Fruit fly (Drosophila melanogaster) whole organism, embryonic: ENCODE results near the gene CG7054.

Experiments used
- CG10147 ChIP-seq: fragments of 200-800 bp; sonication (Bioruptor generic); optimal IDR thresholded peaks from 2 replicates; lab custom pipeline; 2019; ENCODE audit warnings: missing biosample characterization, mild to moderate bottlenecking, missing genetic modification characterization, moderate library complexity
- CG10462 ChIP-seq: fragments of 200-800 bp; sonication (Bioruptor generic); optimal IDR thresholded peaks from 2 replicates; lab custom pipeline; 2016; ENCODE audit warnings: missing biosample characterization, missing genetic modification characterization
- CG12236 ChIP-seq: fragments of 200-800 bp; sonication (Bioruptor generic); optimal IDR thresholded peaks from 2 replicates; lab custom pipeline; 2016; ENCODE audit warnings: missing biosample characterization, missing genetic modification characterization
- CG13287 ChIP-seq: fragments of 200-800 bp; sonication (Bioruptor generic); IDR thresholded peaks from 2 replicates; pipeline ENCODE4 v1.3.6; 2022; ENCODE audit warnings: missing biosample characterization, missing genetic modification characterization; ENCODE audit not compliant: partially characterized antibody
- CG13424 ChIP-seq: fragments of 200-800 bp; sonication (Bioruptor generic); optimal IDR thresholded peaks from 2 replicates; lab custom pipeline; 2019; ENCODE audit warnings: missing biosample characterization, mild to moderate bottlenecking, missing genetic modification characterization, moderate library complexity
- CG15269 ChIP-seq: fragments of 200-800 bp; sonication (Bioruptor generic); optimal IDR thresholded peaks from 2 replicates; lab custom pipeline; 2018; ENCODE audit warnings: missing biosample characterization, mild to moderate bottlenecking, missing genetic modification characterization, moderate library complexity
- CG15479 ChIP-seq: fragments of 200-800 bp; sonication (Bioruptor generic); optimal IDR thresholded peaks from 3 replicates; lab custom pipeline; 2019; ENCODE audit warnings: missing biosample characterization, mild to moderate bottlenecking, missing genetic modification characterization, moderate library complexity
- CG16779 ChIP-seq: fragments of 200-800 bp; sonication (Bioruptor generic); IDR thresholded peaks from 2 replicates; pipeline ENCODE4 v1.3.6; 2022; ENCODE audit warnings: missing biosample characterization, missing genetic modification characterization
- CG18619 ChIP-seq: fragments of 200-800 bp; sonication (Bioruptor generic); optimal IDR thresholded peaks from 3 replicates; lab custom pipeline; 2017; ENCODE audit warnings: missing biosample characterization, mild to moderate bottlenecking, missing genetic modification characterization
- CG2199 ChIP-seq: fragments of 200-800 bp; sonication (Bioruptor generic); IDR thresholded peaks from 3 replicates; pipeline ENCODE4 v1.3.6; 2022; ENCODE audit warnings: missing biosample characterization, missing genetic modification characterization
- CG30020 ChIP-seq: fragments of 200-800 bp; optimal IDR thresholded peaks from 2 replicates; lab custom pipeline; 2019; ENCODE audit warnings: missing biosample characterization, mild to moderate bottlenecking, missing genetic modification characterization, moderate library complexity
- CG30431 ChIP-seq: fragments of 200-800 bp; sonication (Bioruptor generic); optimal IDR thresholded peaks from 2 replicates; lab custom pipeline; 2017; ENCODE audit warnings: missing biosample characterization, missing genetic modification characterization
- CG31365 ChIP-seq: fragments of 200-800 bp; sonication (Bioruptor generic); optimal IDR thresholded peaks from 2 replicates; lab custom pipeline; 2018; ENCODE audit warnings: missing biosample characterization, mild to moderate bottlenecking, missing genetic modification characterization
- CG31441 ChIP-seq: fragments of 200-800 bp; sonication (Bioruptor generic); IDR thresholded peaks from 2 replicates; pipeline ENCODE4 v1.3.6; 2022; ENCODE audit warnings: missing biosample characterization, missing genetic modification characterization
- CG32767 ChIP-seq: fragments of 200-800 bp; sonication (Bioruptor generic); IDR thresholded peaks from 2 replicates; pipeline ENCODE4 v1.3.6; 2022; ENCODE audit warnings: missing biosample characterization, missing genetic modification characterization
- CG4360 ChIP-seq: fragments of 200-800 bp; sonication (Bioruptor generic); IDR thresholded peaks from 2 replicates; pipeline ENCODE4 v1.3.6; 2022; ENCODE audit warnings: missing biosample characterization, missing genetic modification characterization
- CG4820 ChIP-seq: fragments of 200-800 bp; sonication (Bioruptor generic); optimal IDR thresholded peaks from 3 replicates; lab custom pipeline; 2016; ENCODE audit warnings: missing biosample characterization, missing genetic modification characterization
- CG6813 ChIP-seq: fragments of 200-800 bp; sonication (Bioruptor generic); optimal IDR thresholded peaks from 2 replicates; lab custom pipeline; 2017; ENCODE audit warnings: missing biosample characterization, missing genetic modification characterization, mild to moderate bottlenecking, moderate library complexity, missing genetic modification reagents
- CG7839 ChIP-seq: fragments of 200-800 bp; sonication (Bioruptor generic); optimal IDR thresholded peaks from 3 replicates; lab custom pipeline; 2018; ENCODE audit warnings: missing biosample characterization, mild to moderate bottlenecking, missing genetic modification characterization, moderate library complexity
- CG8359 ChIP-seq: fragments of 200-800 bp; sonication (Bioruptor generic); optimal IDR thresholded peaks from 2 replicates; lab custom pipeline; 2017; ENCODE audit warnings: missing biosample characterization, mild to moderate bottlenecking, missing genetic modification characterization, borderline replicate concordance
- CG8765 ChIP-seq: fragments of 200-800 bp; sonication (Bioruptor generic); IDR thresholded peaks from 2 replicates; pipeline ENCODE4 v1.3.6; 2022; ENCODE audit warnings: missing biosample characterization, missing genetic modification characterization
- Doc3 ChIP-seq: fragments of 200-800 bp; sonication (Bioruptor generic); IDR thresholded peaks from 3 replicates; pipeline ENCODE4 v1.3.6; 2022; ENCODE audit warnings: missing biosample characterization, missing genetic modification characterization; ENCODE audit not compliant: partially characterized antibody
- HLHmδ ChIP-seq: fragments of 200-800 bp; sonication (Bioruptor generic); optimal IDR thresholded peaks from 2 replicates; lab custom pipeline; 2018; ENCODE audit warnings: missing biosample characterization, mild to moderate bottlenecking, missing genetic modification characterization, moderate library complexity
- Hmr ChIP-seq: fragments of 200-800 bp; sonication (Bioruptor generic); optimal IDR thresholded peaks from 3 replicates; lab custom pipeline; 2017; ENCODE audit warnings: mild to moderate bottlenecking, missing biosample characterization, missing genetic modification reagents, missing genetic modification characterization
- Hr3 ChIP-seq: fragments of 200-800 bp; sonication (Bioruptor generic); optimal IDR thresholded peaks from 3 replicates; lab custom pipeline; 2016; ENCODE audit warnings: missing biosample characterization, missing genetic modification characterization
- Lhr ChIP-seq: fragments of 200-800 bp; sonication (Bioruptor generic); optimal IDR thresholded peaks from 3 replicates; lab custom pipeline; 2017; ENCODE audit warnings: mild to moderate bottlenecking, missing biosample characterization, missing genetic modification reagents, missing genetic modification characterization
- MESR4 ChIP-seq: fragments of 200-800 bp; sonication (Bioruptor generic); optimal IDR thresholded peaks from 2 replicates; lab custom pipeline; 2018; ENCODE audit warnings: missing biosample characterization, mild to moderate bottlenecking, missing genetic modification characterization, moderate library complexity
- NC2α ChIP-seq: fragments of 200-800 bp; sonication (Bioruptor generic); optimal IDR thresholded peaks from 2 replicates; lab custom pipeline; 2016; ENCODE audit warnings: missing biosample characterization, missing genetic modification characterization
- NFAT ChIP-seq: fragments of 200-800 bp; sonication (Bioruptor generic); IDR thresholded peaks from 2 replicates; pipeline ENCODE4 v1.3.6; 2022; ENCODE audit warnings: missing biosample characterization, missing genetic modification characterization
- Nf-YC ChIP-seq: fragments of 200-800 bp; optimal IDR thresholded peaks from 3 replicates; lab custom pipeline; 2019; ENCODE audit warnings: missing biosample characterization, mild to moderate bottlenecking, missing genetic modification characterization, moderate library complexity
- Ravus ChIP-seq: fragments of 200-800 bp; sonication (Bioruptor generic); IDR thresholded peaks from 2 replicates; pipeline ENCODE4 v1.3.6; 2022; ENCODE audit warnings: missing biosample characterization, missing genetic modification characterization
- abd-A ChIP-seq: fragments of 200-800 bp; sonication (Bioruptor generic); optimal IDR thresholded peaks from 3 replicates; lab custom pipeline; 2019; ENCODE audit warnings: missing biosample characterization, mild to moderate bottlenecking, missing genetic modification characterization, moderate library complexity
- br ChIP-seq: fragments of >200 bp; optimal IDR thresholded peaks from 2 replicates; lab custom pipeline; 2017
- chinmo ChIP-seq: fragments of 200-800 bp; sonication (Bioruptor generic); IDR thresholded peaks from 4 replicates; pipeline ENCODE4 v1.3.6; 2022; ENCODE audit warnings: missing biosample characterization, missing genetic modification characterization; ENCODE audit not compliant: partially characterized antibody
- crc ChIP-seq: fragments of 200-800 bp; sonication (Bioruptor generic); optimal IDR thresholded peaks from 2 replicates; lab custom pipeline; 2016; ENCODE audit warnings: missing biosample characterization, missing genetic modification characterization
- danr ChIP-seq: fragments of 200-800 bp; sonication (Bioruptor generic); IDR thresholded peaks from 2 replicates; pipeline ENCODE4 v1.3.6; 2022; ENCODE audit warnings: missing biosample characterization, missing genetic modification characterization
- gce ChIP-seq: fragments of 200-800 bp; sonication (Bioruptor generic); IDR thresholded peaks from 3 replicates; pipeline ENCODE4 v1.3.6; 2022; ENCODE audit warnings: missing biosample characterization, missing genetic modification characterization
- gsb ChIP-seq: fragments of 200-800 bp; sonication (Bioruptor generic); IDR thresholded peaks from 2 replicates; pipeline ENCODE4 v1.3.6; 2022; ENCODE audit warnings: missing biosample characterization, missing genetic modification characterization
- ken ChIP-seq: fragments of 200-800 bp; sonication (Bioruptor generic); IDR thresholded peaks from 3 replicates; pipeline ENCODE4 v1.3.6; 2022; ENCODE audit warnings: missing biosample characterization, missing genetic modification characterization
- nerfin-2 ChIP-seq: fragments of 200-800 bp; sonication (Bioruptor generic); IDR thresholded peaks from 2 replicates; pipeline ENCODE4 v1.3.6; 2022; ENCODE audit warnings: missing biosample characterization, missing genetic modification characterization; ENCODE audit not compliant: partially characterized antibody
- oc ChIP-seq: fragments of 200-800 bp; sonication (Bioruptor generic); optimal IDR thresholded peaks from 2 replicates; lab custom pipeline; 2018; ENCODE audit warnings: missing biosample characterization, mild to moderate bottlenecking, missing genetic modification characterization, moderate library complexity
- pfk ChIP-seq: fragments of 200-800 bp; sonication (Bioruptor generic); optimal IDR thresholded peaks from 2 replicates; lab custom pipeline; 2018; ENCODE audit warnings: missing biosample characterization, mild to moderate bottlenecking, missing genetic modification characterization, moderate library complexity
- phol ChIP-seq: fragments of 200-800 bp; sonication (Bioruptor generic); optimal IDR thresholded peaks from 3 replicates; lab custom pipeline; 2018; ENCODE audit warnings: missing biosample characterization, mild to moderate bottlenecking, missing genetic modification characterization, moderate library complexity
- pum ChIP-seq: fragments of 200-800 bp; sonication (Bioruptor generic); optimal IDR thresholded peaks from 2 replicates; lab custom pipeline; 2016; ENCODE audit warnings: missing biosample characterization, missing genetic modification characterization
- pzg ChIP-seq: fragments of 200-800 bp; sonication (Bioruptor generic); optimal IDR thresholded peaks from 3 replicates; lab custom pipeline; 2018; ENCODE audit warnings: missing biosample characterization, mild to moderate bottlenecking, missing genetic modification characterization, moderate library complexity
- sna ChIP-seq: fragments of 200-800 bp; sonication (Bioruptor generic); IDR thresholded peaks from 2 replicates; pipeline ENCODE4 v1.3.6; 2022; ENCODE audit warnings: missing biosample characterization, missing genetic modification characterization; ENCODE audit not compliant: partially characterized antibody
- sqz ChIP-seq: fragments of 200-800 bp; sonication (Bioruptor generic); optimal IDR thresholded peaks from 3 replicates; lab custom pipeline; 2018; ENCODE audit warnings: missing biosample characterization, mild to moderate bottlenecking, missing genetic modification characterization
- ssp ChIP-seq: fragments of 200-800 bp; sonication (Bioruptor generic); IDR thresholded peaks from 2 replicates; pipeline ENCODE4 v1.3.6; 2022; ENCODE audit warnings: missing biosample characterization, missing genetic modification characterization
- tll ChIP-seq, 2 experiments: fragments of 200-800 bp in 1 of 2; fragments of >200 bp in 1 of 2; sonication (Bioruptor generic) in 1 of 2; optimal IDR thresholded peaks; 2 replicates each; lab custom pipeline; 2017 to 2019; ENCODE audit warnings: missing biosample characterization in 2 of 2, missing genetic modification characterization in 2 of 2, mild to moderate bottlenecking in 1 of 2, moderate library complexity in 1 of 2
- trem ChIP-seq: fragments of 200-800 bp; optimal IDR thresholded peaks from 3 replicates; lab custom pipeline; 2019; ENCODE audit warnings: missing biosample characterization, mild to moderate bottlenecking, missing genetic modification characterization, moderate library complexity
- zf30C ChIP-seq: fragments of 200-800 bp; sonication (Bioruptor generic); optimal IDR thresholded peaks from 3 replicates; lab custom pipeline; 2018; ENCODE audit warnings: missing biosample characterization, mild to moderate bottlenecking, missing genetic modification characterization

Gene CG7054

DNA sequence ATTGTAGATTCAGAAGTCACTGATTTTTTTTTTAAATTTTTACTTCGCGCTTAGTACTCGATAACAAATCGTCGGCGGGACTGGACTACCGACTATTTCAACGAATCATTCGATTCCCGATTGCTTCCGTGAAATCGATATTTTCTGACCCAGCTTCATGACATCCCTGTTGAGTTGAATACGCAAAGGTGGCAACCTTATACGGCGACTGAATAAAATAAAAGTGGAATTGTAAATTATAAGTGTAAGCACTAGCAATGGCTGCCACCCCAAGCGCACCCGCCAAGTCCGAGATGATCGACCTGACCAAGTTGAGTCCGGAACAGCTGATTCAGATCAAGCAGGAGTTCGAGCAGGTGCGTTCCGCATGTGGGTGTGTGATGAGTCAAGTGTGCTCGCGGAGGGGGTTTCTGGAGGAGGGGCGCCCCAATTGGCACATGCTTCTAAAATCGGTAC is 22.3 kb downstream of the CG7054 start, which contains the start of gene Pfdn5 (continued):
- TF ChIP-seq Nf-YC (no peak), phol (tag; lab: Kevin White, UChicago) (peak; percentile 53), CG8359 (no peak), CG13287 (GFP tag; lab: Robert Waterston, UW) (peak; percentile 87), CG32767 (no peak), pfk (GFP tag; lab: Kevin White, UChicago) (no peak), abd-A (tag; lab: Kevin White, UChicago) (no peak), CG18619 (no peak), chinmo (GFP tag; lab: Robert Waterston, UW) (0 out of 4 replicates have a peak, but pooled peaks have one; percentile 56), CG10462 (GFP tag; lab: Kevin White, UChicago) (no peak), gce (GFP tag; lab: Robert Waterston, UW) (no peak), tll (GFP tag; optimal IDR thresholded peaks at IDR 0.05; lab: Kevin White, UChicago) (no peak), Lhr (GFP tag; lab: Kevin White, UChicago) (peak; percentile 9), ken (GFP tag; lab: Robert Waterston, UW) (no peak), nerfin-2 (peak; percentile 91), CG12236 (no peak), MESR4 (peak; percentile 98), sna (GFP tag; lab: Robert Waterston, UW) (peak; percentile 81), br (no peak), CG30431 (GFP tag; lab: Kevin White, UChicago) (no peak), CG13424 (tag; lab: Kevin White, UChicago) (no peak), CG15269 (tag; lab: Kevin White, UChicago) (no peak), CG6813 (no peak), CG8765 (GFP tag; lab: Robert Waterston, UW) (no peak), CG7839 (tag; lab: Kevin White, UChicago) (no peak), CG2199 (GFP tag; lab: Robert Waterston, UW) (no peak), zf30C (GFP tag; lab: Kevin White, UChicago) (no peak), ssp (GFP tag; lab: Robert Waterston, UW) (no peak), gsb (GFP tag; lab: Robert Waterston, UW) (no peak), NC2α (GFP tag; lab: Kevin White, UChicago) (no peak), pzg (GFP tag; lab: Kevin White, UChicago) (peak; percentile 93), NFAT (GFP tag; lab: Robert Waterston, UW) (no peak), CG4820 (GFP tag; lab: Kevin White, UChicago) (no peak), sqz (no peak), Doc3 (GFP tag; lab: Robert Waterston, UW) (peak; percentile 62; the same call in 2 of the 3 replicates), trem (tag; lab: Kevin White, UChicago) (peak; percentile 78), CG15479 (GFP tag; lab: Kevin White, UChicago) (no peak), CG31365 (tag; lab: Kevin White, UChicago) (no peak), HLHmδ (GFP tag; lab: Kevin White, UChicago) (no peak), oc (tag; lab: Kevin White, UChicago) (no peak), danr (no peak), CG16779 (GFP tag; lab: Robert Waterston, UW) (no peak), Ravus (GFP tag; lab: Robert Waterston, UW) (no peak), Hr3 (GFP tag; lab: Kevin White, UChicago) (no peak), Hmr (no peak), CG4360 (GFP tag; lab: Robert Waterston, UW) (no peak), CG31441 (GFP tag; lab: Robert Waterston, UW) (no peak), CG30020 (tag; lab: Kevin White, UChicago) (no peak), crc (GFP tag; lab: Kevin White, UChicago) (no peak), pum (no peak), CG10147 (GFP tag; lab: Kevin White, UChicago) (no peak)
